Fruit fly (Drosophila melanogaster) whole organism, prepupa: ENCODE data around the gene ldbr.
A peak's percentile ranks its signal among the peaks of the same experiment; 100 is the strongest.

Experiments
- Blimp-1 ChIP-seq: fragments of 200-800 bp; sonication (Bioruptor generic); optimal IDR thresholded peaks from 3 replicates; lab custom pipeline; 2017; ENCODE audit warnings: missing biosample characterization, missing genetic modification characterization, mild to moderate bottlenecking, moderate library complexity, missing genetic modification reagents
- CG10631 ChIP-seq: fragments of 200-800 bp; sonication (Bioruptor generic); optimal IDR thresholded peaks from 2 replicates; lab custom pipeline; 2016; ENCODE audit warnings: missing biosample characterization, missing genetic modification characterization
- CG10669 ChIP-seq: fragments of 200-800 bp; sonication (Bioruptor generic); optimal IDR thresholded peaks from 3 replicates; lab custom pipeline; 2018; ENCODE audit warnings: missing biosample characterization, mild to moderate bottlenecking, missing genetic modification characterization, moderate library complexity
- CG11294 ChIP-seq: fragments of 200-800 bp; sonication (Bioruptor generic); IDR thresholded peaks from 2 replicates; pipeline ENCODE4 v1.3.6; 2022; ENCODE audit warnings: missing biosample characterization, missing genetic modification characterization
- CG11762 ChIP-seq: fragments of 200-800 bp; sonication (Bioruptor generic); optimal IDR thresholded peaks from 3 replicates; lab custom pipeline; 2016; ENCODE audit warnings: missing biosample characterization, missing genetic modification characterization; ENCODE audit not compliant: insufficient read depth
- CG11902 ChIP-seq: fragments of 200-800 bp; sonication (Bioruptor generic); optimal IDR thresholded peaks from 3 replicates; lab custom pipeline; 2016; ENCODE audit warnings: missing biosample characterization, missing genetic modification characterization
- CG15336 ChIP-seq: fragments of 200-800 bp; sonication (Bioruptor generic); IDR thresholded peaks from 2 replicates; pipeline ENCODE4 v1.3.6; 2022; ENCODE audit warnings: missing biosample characterization, missing genetic modification characterization
- CG1621 ChIP-seq: fragments of 200-800 bp; sonication (Bioruptor generic); optimal IDR thresholded peaks from 3 replicates; lab custom pipeline; 2018; ENCODE audit warnings: missing biosample characterization, mild to moderate bottlenecking, missing genetic modification characterization
- CG16779 ChIP-seq: fragments of 200-800 bp; sonication (Bioruptor generic); optimal IDR thresholded peaks from 3 replicates; lab custom pipeline; 2017; ENCODE audit warnings: missing biosample characterization, mild to moderate bottlenecking, missing genetic modification characterization
- CG3032 ChIP-seq: fragments of 200-800 bp; optimal IDR thresholded peaks from 2 replicates; lab custom pipeline; 2019; ENCODE audit warnings: missing biosample characterization, mild to moderate bottlenecking, missing genetic modification characterization, moderate library complexity
- CG31627 ChIP-seq: fragments of 200-800 bp; sonication (Bioruptor generic); optimal IDR thresholded peaks from 3 replicates; lab custom pipeline; 2016; ENCODE audit warnings: missing biosample characterization, missing genetic modification characterization
- CG32006 ChIP-seq: fragments of 200-800 bp; sonication (Bioruptor generic); optimal IDR thresholded peaks from 3 replicates; lab custom pipeline; 2017; ENCODE audit warnings: missing biosample characterization, mild to moderate bottlenecking, missing genetic modification characterization
- CG34406 ChIP-seq: fragments of 200-800 bp; sonication (Bioruptor generic); optimal IDR thresholded peaks from 3 replicates; lab custom pipeline; 2016; ENCODE audit warnings: missing biosample characterization, missing genetic modification characterization
- CG3919 ChIP-seq: fragments of 200-800 bp; sonication (Bioruptor generic); optimal IDR thresholded peaks from 3 replicates; lab custom pipeline; 2016; ENCODE audit warnings: missing biosample characterization, missing genetic modification characterization
- CG4318 ChIP-seq: fragments of 200-800 bp; sonication (Bioruptor generic); optimal IDR thresholded peaks from 3 replicates; lab custom pipeline; 2017; ENCODE audit warnings: missing biosample characterization, mild to moderate bottlenecking, missing genetic modification characterization
- CG6163 ChIP-seq: fragments of 200-800 bp; sonication (Bioruptor generic); IDR thresholded peaks from 3 replicates; pipeline ENCODE4 v1.3.6; 2022; ENCODE audit warnings: missing biosample characterization, missing genetic modification characterization
- CG6276 ChIP-seq: fragments of 200-800 bp; sonication (Bioruptor generic); optimal IDR thresholded peaks from 2 replicates; lab custom pipeline; 2017; ENCODE audit warnings: missing biosample characterization, mild to moderate bottlenecking, missing genetic modification characterization
- CG6792 ChIP-seq: fragments of 200-800 bp; sonication (Bioruptor generic); optimal IDR thresholded peaks from 3 replicates; lab custom pipeline; 2016; ENCODE audit warnings: missing biosample characterization, missing genetic modification characterization
- CG6808 ChIP-seq: fragments of 200-800 bp; sonication (Bioruptor generic); optimal IDR thresholded peaks from 3 replicates; lab custom pipeline; 2017; ENCODE audit warnings: missing biosample characterization, missing genetic modification characterization, mild to moderate bottlenecking, moderate library complexity, missing genetic modification reagents
- CG6854 ChIP-seq: fragments of 200-800 bp; sonication (Bioruptor generic); optimal IDR thresholded peaks from 2 replicates; lab custom pipeline; 2017; ENCODE audit warnings: missing biosample characterization, mild to moderate bottlenecking, missing genetic modification characterization
- CG7368 ChIP-seq: fragments of 200-800 bp; sonication (Bioruptor generic); optimal IDR thresholded peaks from 3 replicates; lab custom pipeline; 2016; ENCODE audit warnings: missing biosample characterization, missing genetic modification characterization
- CG8119 ChIP-seq: fragments of 200-800 bp; sonication (Bioruptor generic); IDR thresholded peaks from 3 replicates; pipeline ENCODE4 v1.3.6; 2022; ENCODE audit warnings: missing biosample characterization, missing genetic modification characterization
- CG8319 ChIP-seq: fragments of 200-800 bp; sonication (Bioruptor generic); optimal IDR thresholded peaks from 3 replicates; lab custom pipeline; 2016; ENCODE audit warnings: missing biosample characterization, missing genetic modification characterization
- CG9139 ChIP-seq: fragments of 200-800 bp; sonication (Bioruptor generic); optimal IDR thresholded peaks from 3 replicates; lab custom pipeline; 2017; ENCODE audit warnings: missing biosample characterization, mild to moderate bottlenecking, missing genetic modification characterization
- Eip75B ChIP-seq: fragments of 200-800 bp; sonication (Bioruptor generic); optimal IDR thresholded peaks from 3 replicates; lab custom pipeline; 2016; ENCODE audit warnings: missing biosample characterization, missing genetic modification characterization
- Eip78C ChIP-seq: fragments of 200-800 bp; sonication (Bioruptor generic); peaks from one replicate; lab custom pipeline; 2016; ENCODE audit warnings: missing biosample characterization, missing genetic modification characterization
- Eip93F ChIP-seq: fragments of 200-800 bp; sonication (Bioruptor generic); optimal IDR thresholded peaks from 2 replicates; lab custom pipeline; 2016; ENCODE audit warnings: missing biosample characterization, mild to moderate bottlenecking, missing genetic modification characterization
- Ets21C ChIP-seq: fragments of 200-800 bp; sonication (Bioruptor generic); optimal IDR thresholded peaks from 3 replicates; lab custom pipeline; 2016; ENCODE audit warnings: missing biosample characterization, missing genetic modification characterization
- Ets96B ChIP-seq: fragments of 200-800 bp; optimal IDR thresholded peaks from 2 replicates; lab custom pipeline; 2019; ENCODE audit warnings: missing biosample characterization, mild to moderate bottlenecking, missing genetic modification characterization, moderate library complexity
- Gug ChIP-seq: fragments of 200-800 bp; sonication (Bioruptor generic); IDR thresholded peaks from 2 replicates; pipeline ENCODE4 v1.3.6; 2022; ENCODE audit warnings: missing biosample characterization, missing genetic modification characterization
- Hr39 ChIP-seq: fragments of 200-800 bp; sonication (Bioruptor generic); optimal IDR thresholded peaks from 2 replicates; lab custom pipeline; 2016; ENCODE audit warnings: missing biosample characterization, missing genetic modification characterization
- Hr4 ChIP-seq: fragments of 200-800 bp; sonication (Bioruptor generic); optimal IDR thresholded peaks from 3 replicates; lab custom pipeline; 2016; ENCODE audit warnings: missing biosample characterization, missing genetic modification characterization
- Lpt ChIP-seq: fragments of 200-800 bp; sonication (Bioruptor generic); optimal IDR thresholded peaks from 3 replicates; lab custom pipeline; 2016; ENCODE audit warnings: missing biosample characterization, missing genetic modification characterization
- OdsH ChIP-seq: fragments of 200-800 bp; sonication (Bioruptor generic); optimal IDR thresholded peaks from 3 replicates; lab custom pipeline; 2016; ENCODE audit warnings: missing biosample characterization, missing genetic modification characterization
- Sox15 ChIP-seq: fragments of 200-800 bp; sonication (Bioruptor generic); optimal IDR thresholded peaks from 3 replicates; lab custom pipeline; 2016; ENCODE audit warnings: missing biosample characterization, missing genetic modification characterization
- achi ChIP-seq: fragments of 200-800 bp; sonication (Bioruptor generic); optimal IDR thresholded peaks from 3 replicates; lab custom pipeline; 2016; ENCODE audit warnings: missing biosample characterization, missing genetic modification characterization
- acj6 ChIP-seq: fragments of 200-800 bp; sonication (Bioruptor generic); optimal IDR thresholded peaks from 3 replicates; lab custom pipeline; 2016; ENCODE audit warnings: missing biosample characterization, missing genetic modification characterization
- cyc ChIP-seq: fragments of 200-800 bp; sonication (Bioruptor generic); optimal IDR thresholded peaks from 3 replicates; lab custom pipeline; 2016; ENCODE audit warnings: missing biosample characterization, missing genetic modification characterization
- dsx ChIP-seq: fragments of 200-800 bp; optimal IDR thresholded peaks from 3 replicates; lab custom pipeline; 2019; ENCODE audit warnings: missing biosample characterization, mild to moderate bottlenecking, missing genetic modification characterization, moderate library complexity; ENCODE audit not compliant: poor library complexity, severe bottlenecking
- eg ChIP-seq: fragments of 200-800 bp; sonication (Bioruptor generic); IDR thresholded peaks from 3 replicates; pipeline ENCODE4 v1.3.6; 2022; ENCODE audit warnings: missing biosample characterization, missing genetic modification characterization
- esn ChIP-seq: fragments of 200-800 bp; sonication (Bioruptor generic); optimal IDR thresholded peaks from 2 replicates; lab custom pipeline; 2016; ENCODE audit warnings: missing biosample characterization, mild to moderate bottlenecking, missing genetic modification characterization, moderate library complexity
- fkh ChIP-seq: fragments of 200-800 bp; sonication (Bioruptor generic); optimal IDR thresholded peaks from 3 replicates; lab custom pipeline; 2017; ENCODE audit warnings: missing biosample characterization, mild to moderate bottlenecking, missing genetic modification characterization, moderate library complexity
- lz ChIP-seq: fragments of 200-800 bp; sonication (Bioruptor generic); optimal IDR thresholded peaks from 3 replicates; lab custom pipeline; 2016; ENCODE audit warnings: missing biosample characterization, missing genetic modification characterization
- pdm3 ChIP-seq: fragments of 200-800 bp; sonication (Bioruptor generic); optimal IDR thresholded peaks from 3 replicates; lab custom pipeline; 2016; ENCODE audit warnings: missing biosample characterization, missing genetic modification characterization
- salr ChIP-seq, 2 experiments: fragments of 200-800 bp; sonication (Bioruptor generic); optimal IDR thresholded peaks; 3 replicates each; lab custom pipeline; 2016 to 2018; ENCODE audit warnings: missing biosample characterization in 2 of 2, missing genetic modification characterization in 2 of 2, mild to moderate bottlenecking in 1 of 2
- spab ChIP-seq: fragments of 200-800 bp; sonication (Bioruptor generic); optimal IDR thresholded peaks from 2 replicates; lab custom pipeline; 2017; ENCODE audit warnings: missing biosample characterization, mild to moderate bottlenecking, missing genetic modification characterization, missing genetic modification reagents
- ss ChIP-seq, 2 experiments: fragments of 200-800 bp; sonication (Bioruptor generic); optimal IDR thresholded peaks; 2 replicates in 1 of 2; 3 replicates in 1 of 2; lab custom pipeline; 2017 to 2018; ENCODE audit warnings: mild to moderate bottlenecking in 2 of 2, missing biosample characterization in 2 of 2, missing genetic modification characterization in 2 of 2, moderate library complexity in 1 of 2
- svp ChIP-seq: fragments of 200-800 bp; sonication (Bioruptor generic); peaks from one replicate; lab custom pipeline; 2016; ENCODE audit warnings: missing biosample characterization, missing genetic modification characterization
- topi ChIP-seq: fragments of 200-800 bp; sonication (Bioruptor generic); optimal IDR thresholded peaks from 3 replicates; lab custom pipeline; 2016; ENCODE audit warnings: missing biosample characterization, missing genetic modification characterization

Gene ldbr

dm6 chr3L:8076160-8076559 lies 45.5 kb upstream of the ldbr start:
- TF ChIP-seq Ets21C (GFP tag; lab: Kevin White, UChicago) = no peak
- TF ChIP-seq Gug = no peak
- TF ChIP-seq CG10669 = no peak
- no peak for TF ChIP-seq Lpt (GFP tag; lab: Kevin White, UChicago)
- peak; percentile 46 for TF ChIP-seq CG3919 (GFP tag; lab: Kevin White, UChicago)
- TF ChIP-seq CG31627 (GFP tag; lab: Kevin White, UChicago) = peak; percentile 22
- peak; percentile 38 for TF ChIP-seq topi (GFP tag; lab: Kevin White, UChicago)
- peak in 1 of 2 experiments; percentile 31 for TF ChIP-seq ss (GFP tag; optimal IDR thresholded peaks at IDR 0.05; lab: Kevin White, UChicago)
- TF ChIP-seq esn (GFP tag; lab: Kevin White, UChicago) = peak; percentile 39
- TF ChIP-seq dsx (GFP tag; lab: Kevin White, UChicago) = peak; percentile 37
- peak; percentile 17 for TF ChIP-seq CG10631 (GFP tag; lab: Kevin White, UChicago)
- 0 out of 2 replicates have a peak, but pooled peaks have one; percentile 6 for TF ChIP-seq CG15336 (GFP tag; lab: Robert Waterston, UW)
- TF ChIP-seq CG11902 (GFP tag; lab: Kevin White, UChicago) = peak; percentile 1
- TF ChIP-seq cyc (GFP tag; lab: Kevin White, UChicago) = peak; percentile 12
- TF ChIP-seq CG6808 (GFP tag; lab: Kevin White, UChicago) = peak; percentile 28
- TF ChIP-seq eg (GFP tag; lab: Robert Waterston, UW) = no peak
- TF ChIP-seq CG11294 = no peak
- peak; percentile 10 for TF ChIP-seq CG7368 (GFP tag; lab: Kevin White, UChicago)
- peak; percentile 21 for TF ChIP-seq acj6 (GFP tag; lab: Kevin White, UChicago)
- no peak for TF ChIP-seq pdm3
- TF ChIP-seq CG11762 (GFP tag; lab: Kevin White, UChicago) = peak; percentile 21
- TF ChIP-seq CG8319 (GFP tag; lab: Kevin White, UChicago) = no peak
- peak; percentile 8 for TF ChIP-seq Hr39 (GFP tag; lab: Kevin White, UChicago)
- peak; percentile 29 for TF ChIP-seq CG3032
- TF ChIP-seq Hr4 = peak; percentile 20
- TF ChIP-seq achi = peak; percentile 9
- TF ChIP-seq Eip78C (GFP tag; lab: Kevin White, UChicago) = peak; percentile 89
- no peak for TF ChIP-seq salr (GFP tag; optimal IDR thresholded peaks at IDR 0.05; lab: Kevin White, UChicago)
- TF ChIP-seq CG6163 (GFP tag; lab: Robert Waterston, UW) = 0 out of 3 replicates have a peak, but pooled peaks have one; percentile 14
- TF ChIP-seq Sox15 (GFP tag; lab: Kevin White, UChicago) = no peak
- peak; percentile 33 for TF ChIP-seq CG32006 (GFP tag; lab: Kevin White, UChicago)
- no peak for TF ChIP-seq fkh (GFP tag; lab: Kevin White, UChicago)
- peak; percentile 5 for TF ChIP-seq CG6276 (GFP tag; lab: Kevin White, UChicago)
- peak; percentile 1 for TF ChIP-seq CG34406
- TF ChIP-seq lz (GFP tag; lab: Kevin White, UChicago) = peak; percentile 27
- TF ChIP-seq spab (GFP tag; lab: Kevin White, UChicago) = peak; percentile 0
- TF ChIP-seq CG4318 (GFP tag; lab: Kevin White, UChicago) = no peak
- peak; percentile 4 for TF ChIP-seq Ets96B (tag; lab: Kevin White, UChicago)
- TF ChIP-seq CG6792 (GFP tag; lab: Kevin White, UChicago) = peak; percentile 28
- TF ChIP-seq Eip75B = peak; percentile 61
- TF ChIP-seq svp (GFP tag; lab: Kevin White, UChicago) = peak; percentile 33
- TF ChIP-seq CG1621 = no peak

- no peak for TF ChIP-seq CG31627 (GFP tag; lab: Kevin White, UChicago)
- TF ChIP-seq Eip75B = peak; percentile 30
- TF ChIP-seq pdm3 = peak; percentile 20
- TF ChIP-seq CG10631 (GFP tag; lab: Kevin White, UChicago) = no peak
- peak; percentile 42 for TF ChIP-seq CG6854 (GFP tag; lab: Kevin White, UChicago)
- TF ChIP-seq topi (GFP tag; lab: Kevin White, UChicago) = peak; percentile 10
- no peak for TF ChIP-seq CG4318 (GFP tag; lab: Kevin White, UChicago)
- TF ChIP-seq Hr4 = no peak
- TF ChIP-seq OdsH = no peak
- TF ChIP-seq Eip93F (GFP tag; lab: Kevin White, UChicago) = peak; percentile 6
- peak; percentile 9 for TF ChIP-seq dsx (GFP tag; lab: Kevin White, UChicago)
- no peak for TF ChIP-seq Blimp-1 (GFP tag; lab: Kevin White, UChicago)
- peak; percentile 82 for TF ChIP-seq Eip78C (GFP tag; lab: Kevin White, UChicago)
- TF ChIP-seq CG3919 (GFP tag; lab: Kevin White, UChicago) = peak; percentile 19
- TF ChIP-seq CG8119 (GFP tag; lab: Robert Waterston, UW) = peak; percentile 30; the same call in 1 of the 3 replicates
- TF ChIP-seq CG16779 (tag; lab: Kevin White, UChicago) = no peak
- TF ChIP-seq svp (GFP tag; lab: Kevin White, UChicago) = no peak
- no peak for TF ChIP-seq acj6 (GFP tag; lab: Kevin White, UChicago)
- no peak for TF ChIP-seq CG6808 (GFP tag; lab: Kevin White, UChicago)
- TF ChIP-seq salr (GFP tag; optimal IDR thresholded peaks at IDR 0.05; lab: Kevin White, UChicago) = no peak
- no peak for TF ChIP-seq Hr39 (GFP tag; lab: Kevin White, UChicago)
- peak; percentile 3 for TF ChIP-seq CG9139 (GFP tag; lab: Kevin White, UChicago)
- no peak for TF ChIP-seq CG11902 (GFP tag; lab: Kevin White, UChicago)
- TF ChIP-seq CG32006 (GFP tag; lab: Kevin White, UChicago) = no peak
Observed at dm6 chr3L:8077207-8077606, 44.4 kb upstream of the ldbr start.
